Fruit fly (Drosophila melanogaster): ENCODE measurements around the gene Ir85a.

Ir85a gene

DNA sequence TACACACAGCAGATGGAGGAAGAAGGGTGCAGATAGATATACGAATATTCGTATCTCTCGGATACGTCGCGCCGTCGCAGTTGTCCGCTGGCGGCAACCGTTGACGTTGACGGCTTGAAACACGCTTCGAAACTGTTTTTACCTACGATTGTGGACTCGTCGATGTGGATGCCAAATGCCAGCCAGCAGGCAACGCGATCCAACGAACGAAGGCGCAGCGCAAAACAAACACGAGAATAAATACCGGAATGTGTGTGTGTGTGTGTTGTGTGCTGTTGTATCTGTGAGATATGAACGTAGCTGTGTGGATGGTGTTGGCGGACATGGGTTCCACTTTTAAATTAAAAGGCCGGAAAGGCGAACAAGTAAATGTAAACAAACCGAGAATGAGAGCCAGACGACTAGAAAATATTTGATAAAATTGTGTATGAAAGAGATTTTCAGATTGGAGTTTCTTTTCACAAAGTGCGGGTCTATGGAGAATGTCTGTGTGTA is 51.7 kb downstream of the Ir85a start:
- TF ChIP-seq HHEX (GFP tag; optimal IDR thresholded peaks at IDR 0.05) (peak; percentile 73), ci (GFP tag; IDR thresholded peaks at IDR 0.05) (peak; percentile 86), Dbx (GFP tag; IDR thresholded peaks at IDR 0.05) (peak; percentile 79; the same call in 2 of the 3 replicates), bab2 (GFP tag; optimal IDR thresholded peaks at IDR 0.05) (peak; percentile 40), gem (tag; optimal IDR thresholded peaks at IDR 0.05) (no peak), CG10565 (GFP tag; optimal IDR thresholded peaks at IDR 0.05) (no peak), CG4854 (GFP tag; optimal IDR thresholded peaks at IDR 0.05) (peak; percentile 34), CG18764 (GFP tag; optimal IDR thresholded peaks at IDR 0.05) (peak; percentile 45), wor (GFP tag; IDR thresholded peaks at IDR 0.05) (no peak), CG5245 (GFP tag; optimal IDR thresholded peaks at IDR 0.05) (peak; percentile 24), CG10321 (GFP tag; IDR thresholded peaks at IDR 0.05) (peak; percentile 41; the same call in 1 of the 2 replicates), lilli (GFP tag; optimal IDR thresholded peaks at IDR 0.05) (peak; percentile 37), CG5180 (GFP tag; optimal IDR thresholded peaks at IDR 0.05) (peak; percentile 48), sens-2 (GFP tag; IDR thresholded peaks at IDR 0.05) (no peak), gsb-n (tag; optimal IDR thresholded peaks at IDR 0.05) (peak; percentile 64), gce (GFP tag; IDR thresholded peaks at IDR 0.05) (peak; percentile 41; the same call in 2 of the 3 replicates), Dll (GFP tag; IDR thresholded peaks at IDR 0.05; ENCODE audit: partially characterized antibody) (0 out of 4 replicates have a peak, but pooled peaks have one; percentile 26), Mad (GFP tag; optimal IDR thresholded peaks at IDR 0.05) (no peak), schlank (tag; optimal IDR thresholded peaks at IDR 0.05) (peak; percentile 76), CG6689 (GFP tag; IDR thresholded peaks at IDR 0.05) (no peak), NC2α (GFP tag; optimal IDR thresholded peaks at IDR 0.05) (peak; percentile 51), da (GFP tag; optimal IDR thresholded peaks at IDR 0.05) (no peak), Dip3 (GFP tag; optimal IDR thresholded peaks at IDR 0.05) (no peak), CG9727 (GFP tag; optimal IDR thresholded peaks at IDR 0.05) (peak; percentile 61), Lhr (GFP tag; optimal IDR thresholded peaks at IDR 0.05) (no peak), Blimp-1 (GFP tag; optimal IDR thresholded peaks at IDR 0.05) (peak; percentile 55), CG10543 (GFP tag; optimal IDR thresholded peaks at IDR 0.05) (peak; percentile 85), CG2875 (GFP tag; optimal IDR thresholded peaks at IDR 0.05) (peak; percentile 51), fd96Cb (tag; optimal IDR thresholded peaks at IDR 0.05) (no peak), D19B (GFP tag; optimal IDR thresholded peaks at IDR 0.05) (no peak), Opbp (GFP tag; IDR thresholded peaks at IDR 0.05; ENCODE audit: partially characterized antibody) (peak; percentile 69), CG12391 (tag; optimal IDR thresholded peaks at IDR 0.05) (peak; percentile 28), nerfin-1 (tag; optimal IDR thresholded peaks at IDR 0.05) (peak; percentile 81), pan (optimal IDR thresholded peaks at IDR 0.05) (no peak), pan (GFP tag; optimal IDR thresholded peaks at IDR 0.05 in 1 of 2, IDR thresholded peaks at IDR 0.05 in 1 of 2) (peak in 1 of 2 experiments; percentile 48), Six4 (GFP tag; optimal IDR thresholded peaks at IDR 0.05) (no peak), Sin3A (optimal IDR thresholded peaks at IDR 0.05) (no peak), CG17361 (GFP tag; IDR thresholded peaks at IDR 0.05) (peak; percentile 20; the same call in 1 of the 3 replicates), odd (GFP tag; optimal IDR thresholded peaks at IDR 0.05) (peak; percentile 75), HLH54F (GFP tag; optimal IDR thresholded peaks at IDR 0.05) (peak; percentile 10), CG17802 (tag; optimal IDR thresholded peaks at IDR 0.05) (no peak), NK7.1 (GFP tag; optimal IDR thresholded peaks at IDR 0.05) (peak; percentile 21), bsh (GFP tag; optimal IDR thresholded peaks at IDR 0.05) (peak in 1 of 2 experiments; percentile 63), D (optimal IDR thresholded peaks at IDR 0.05) (peak; percentile 36), D (GFP tag; optimal IDR thresholded peaks at IDR 0.05) (no peak), CG18476 (GFP tag; optimal IDR thresholded peaks at IDR 0.05) (no peak), Bgb (GFP tag; IDR thresholded peaks at IDR 0.05; ENCODE audit: partially characterized antibody) (peak; percentile 71), HLHmδ (GFP tag; optimal IDR thresholded peaks at IDR 0.05) (peak; percentile 93), CG10959 (GFP tag; IDR thresholded peaks at IDR 0.05) (no peak), E2f2 (GFP tag; IDR thresholded peaks at IDR 0.05) (no peak; the same call in 1 of the 2 replicates), GATAe (GFP tag; conservative IDR thresholded peaks at IDR 0.05) (no peak)

Data from whole organism, embryonic.